Fruit fly (Drosophila melanogaster): ENCODE measurements around the gene esc.

esc gene

dm6 chr2L:11853130-11853529, 23.9 kb upstream of the esc start, which contains the start of gene CG42751:
Gene CG42751, plus strand, starts transcription at chr2L:11853430.
- no peak for TF ChIP-seq pan (optimal IDR thresholded peaks at IDR 0.05)
- TF ChIP-seq dmrt93B (GFP tag; optimal IDR thresholded peaks at IDR 0.05) = no peak
- no peak for TF ChIP-seq Hr78 (GFP tag; optimal IDR thresholded peaks at IDR 0.05)
- TF ChIP-seq Vsx2 (GFP tag; optimal IDR thresholded peaks at IDR 0.05; ENCODE audit: partially characterized antibody) = no peak
- no peak for TF ChIP-seq Rel (GFP tag; optimal IDR thresholded peaks at IDR 0.05)
- no peak for TF ChIP-seq Rel (tag; optimal IDR thresholded peaks at IDR 0.05)

DNA sequence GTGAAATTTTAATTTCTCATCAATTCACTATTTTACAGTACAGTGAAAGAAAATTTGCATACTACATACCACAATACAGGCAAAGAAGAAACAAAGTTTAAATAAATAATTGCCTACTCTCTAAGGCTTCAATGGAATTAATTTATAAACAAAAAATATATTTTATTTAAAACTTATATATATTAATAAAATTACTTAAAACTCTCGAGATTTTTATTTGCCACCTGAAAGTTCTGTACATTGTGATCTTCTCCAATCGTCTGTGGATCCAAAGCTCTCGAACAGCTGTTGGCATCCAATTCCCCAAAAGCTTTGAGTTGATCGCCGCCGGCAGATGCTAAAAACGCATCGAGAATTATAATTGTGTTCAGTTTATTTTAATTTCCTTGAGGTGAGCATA, 20.5 kb upstream of the esc start, which contains the start of gene Mal-B2:
TSS of gene Mal-B2 (plus strand) at position 301 of the 400 bp plus-strand sequence.
- TF ChIP-seq Vsx2 (GFP tag; optimal IDR thresholded peaks at IDR 0.05; ENCODE audit: partially characterized antibody) (no peak), Hr78 (GFP tag; optimal IDR thresholded peaks at IDR 0.05) (no peak), psq (GFP tag; optimal IDR thresholded peaks at IDR 0.05) (no peak), Dif (GFP tag; optimal IDR thresholded peaks at IDR 0.05; ENCODE audit: partially characterized antibody) (no peak), dmrt93B (GFP tag; optimal IDR thresholded peaks at IDR 0.05) (no peak), dl (GFP tag; optimal IDR thresholded peaks at IDR 0.05; ENCODE audit: insufficient read depth in 1 of 2, partially characterized antibody in 2 of 2) (no peak), tai (GFP tag; optimal IDR thresholded peaks at IDR 0.05) (no peak), br (GFP tag; optimal IDR thresholded peaks at IDR 0.05) (no peak), foxo (GFP tag; optimal IDR thresholded peaks at IDR 0.05) (no peak), GATAd (GFP tag; optimal IDR thresholded peaks at IDR 0.05) (no peak), pan (optimal IDR thresholded peaks at IDR 0.05) (no peak), N (GFP tag; optimal IDR thresholded peaks at IDR 0.05) (no peak), OdsH (GFP tag; optimal IDR thresholded peaks at IDR 0.05) (no peak), sage (GFP tag; optimal IDR thresholded peaks at IDR 0.05) (no peak), Hnf4 (GFP tag; optimal IDR thresholded peaks at IDR 0.05) (no peak), fru (GFP tag; optimal IDR thresholded peaks at IDR 0.05) (no peak), Mio (GFP tag; optimal IDR thresholded peaks at IDR 0.05) (no peak), CrebA (GFP tag; optimal IDR thresholded peaks at IDR 0.05; ENCODE audit: borderline replicate concordance) (no peak)

- TF ChIP-seq jim (GFP tag; optimal IDR thresholded peaks at IDR 0.05) (no peak), usp (GFP tag; optimal IDR thresholded peaks at IDR 0.05) (no peak), br (GFP tag; optimal IDR thresholded peaks at IDR 0.05) (no peak), N (GFP tag; optimal IDR thresholded peaks at IDR 0.05) (no peak), Dif (GFP tag; optimal IDR thresholded peaks at IDR 0.05; ENCODE audit: partially characterized antibody) (no peak), sage (GFP tag; optimal IDR thresholded peaks at IDR 0.05) (no peak), CG32264 (GFP tag; optimal IDR thresholded peaks at IDR 0.05) (no peak), Hr78 (GFP tag; optimal IDR thresholded peaks at IDR 0.05) (no peak), dsf (GFP tag; optimal IDR thresholded peaks at IDR 0.05; ENCODE audit: borderline replicate concordance) (no peak), Jra (GFP tag; optimal IDR thresholded peaks at IDR 0.05) (no peak), Myc (optimal IDR thresholded peaks at IDR 0.05) (no peak)
Observed at dm6 chr2L:11846926-11847325, 17.7 kb upstream of the esc start, which contains the start of gene Mal-B1. Gene Mal-B1, plus strand, starts transcription at chr2L:11847226.

DNA sequence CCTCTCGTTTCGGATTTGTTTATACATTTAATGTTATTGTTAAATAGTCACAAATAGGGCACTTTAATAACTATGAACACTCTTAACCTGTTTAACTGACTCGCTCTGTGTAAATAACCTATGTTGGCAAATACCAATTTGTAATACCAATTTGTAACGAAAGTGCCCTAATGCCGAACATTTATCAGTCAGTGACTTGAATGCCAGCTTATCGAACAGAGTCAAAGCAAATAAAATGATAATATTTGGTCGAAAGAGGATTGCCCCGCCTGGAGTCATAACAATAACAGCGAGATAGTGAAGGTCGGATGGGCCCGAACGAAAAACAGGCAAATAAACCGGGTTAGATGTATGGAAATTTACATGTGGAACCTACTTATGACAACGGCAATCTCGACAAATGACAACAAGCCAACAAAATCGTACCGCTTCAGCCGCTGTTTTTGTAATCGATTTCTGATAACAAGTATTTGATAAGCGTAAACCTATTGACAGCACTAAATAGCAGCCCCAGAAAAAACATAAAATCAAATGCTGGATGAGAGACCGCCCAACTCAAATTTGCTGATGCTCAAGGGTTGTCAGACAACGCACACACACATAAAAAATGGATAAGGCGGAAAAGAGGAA, 16.1 kb upstream of the esc start:
- TF ChIP-seq lola (GFP tag; optimal IDR thresholded peaks at IDR 0.05) (no peak), tai (GFP tag; optimal IDR thresholded peaks at IDR 0.05) (no peak), Hr78 (GFP tag; optimal IDR thresholded peaks at IDR 0.05) (no peak), sv (GFP tag; optimal IDR thresholded peaks at IDR 0.05) (no peak), woc (GFP tag; optimal IDR thresholded peaks at IDR 0.05) (no peak), Jra (GFP tag; optimal IDR thresholded peaks at IDR 0.05) (no peak), pan (optimal IDR thresholded peaks at IDR 0.05) (no peak), sage (GFP tag; optimal IDR thresholded peaks at IDR 0.05) (no peak), h (GFP tag; optimal IDR thresholded peaks at IDR 0.05) (no peak), Myc (optimal IDR thresholded peaks at IDR 0.05) (no peak)

DNA sequence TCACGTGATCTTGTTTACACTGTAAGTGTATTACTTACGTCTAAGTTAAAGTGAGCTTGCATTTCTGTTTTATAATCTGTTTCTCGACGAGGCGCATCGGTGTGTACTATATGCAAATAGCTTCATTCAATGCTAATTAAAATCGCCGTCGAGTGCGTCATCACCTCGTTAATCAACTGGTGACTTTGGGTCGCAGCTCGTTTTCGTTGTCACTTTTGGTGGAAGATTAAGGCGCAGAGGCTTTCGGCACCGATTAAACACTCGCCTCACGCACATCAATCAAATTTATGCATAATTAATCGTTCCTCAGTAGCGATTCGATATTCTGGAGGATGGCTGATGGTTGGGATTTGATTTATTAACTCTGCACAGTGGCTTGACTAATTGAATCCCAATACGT, 15.1 kb upstream of the esc start:
- TF ChIP-seq dmrt93B (GFP tag; optimal IDR thresholded peaks at IDR 0.05) (no peak), Dfd (GFP tag; optimal IDR thresholded peaks at IDR 0.05) (no peak)

Data from whole organism, wandering third instar larva.